Worm (Caenorhabditis elegans) whole organism, late embryonic: ENCODE measurements around the gene dnj-16.

Source experiments
- C08G9.2 ChIP-seq: sonication (generic microtip); optimal IDR thresholded peaks from 2 replicates; lab custom pipeline; 2016; ENCODE audit warnings: mild to moderate bottlenecking, missing genetic modification characterization, moderate library complexity, missing compliant biosample characterization
- C38D4.7 ChIP-seq: fragments of 200-800 bp; sonication (Bioruptor generic); optimal IDR thresholded peaks from 2 replicates; lab custom pipeline; 2018; ENCODE audit warnings: mild to moderate bottlenecking, missing genetic modification characterization, moderate library complexity, missing compliant biosample characterization
- F13H6.1 ChIP-seq: sonication (generic microtip); optimal IDR thresholded peaks from 2 replicates; lab custom pipeline; 2016; ENCODE audit warnings: missing genetic modification characterization, missing compliant biosample characterization
- T23F11.4 ChIP-seq: fragments of 200-800 bp; sonication (Bioruptor generic); optimal IDR thresholded peaks from 2 replicates; lab custom pipeline; 2018; ENCODE audit warnings: mild to moderate bottlenecking, missing genetic modification characterization, missing compliant biosample characterization
- ahr-1 ChIP-seq: sonication (generic microtip); optimal IDR thresholded peaks from 2 replicates; lab custom pipeline; 2016; ENCODE audit warnings: missing genetic modification characterization, missing compliant biosample characterization
- ama-1 ChIP-seq: fragments of 150-350 bp; optimal IDR thresholded peaks from 2 replicates; lab custom pipeline; 2014
- ceh-14 ChIP-seq: sonication (generic microtip); optimal IDR thresholded peaks from 2 replicates; lab custom pipeline; 2016; ENCODE audit warnings: missing genotype, missing genetic modification characterization, missing compliant biosample characterization
- ceh-18 ChIP-seq: sonication (generic microtip); optimal IDR thresholded peaks from 2 replicates; lab custom pipeline; 2016; ENCODE audit warnings: missing genetic modification characterization, missing compliant biosample characterization
- ceh-2 ChIP-seq: sonication (generic microtip); optimal IDR thresholded peaks from 2 replicates; lab custom pipeline; 2016; ENCODE audit warnings: missing genotype, missing genetic modification characterization, missing compliant biosample characterization
- ceh-22 ChIP-seq: sonication (generic microtip); optimal IDR thresholded peaks from 2 replicates; lab custom pipeline; 2017; ENCODE audit warnings: missing biosample characterization, missing genetic modification characterization
- ceh-24 ChIP-seq: sonication (generic microtip); optimal IDR thresholded peaks from 2 replicates; lab custom pipeline; 2016; ENCODE audit warnings: mild to moderate bottlenecking, missing genetic modification characterization, missing compliant biosample characterization
- ceh-30 ChIP-seq: fragments of 150-350 bp; optimal IDR thresholded peaks from 2 replicates; lab custom pipeline; 2014; ENCODE audit warnings: missing biosample characterization, missing genetic modification characterization
- ceh-48 ChIP-seq: sonication (generic microtip); optimal IDR thresholded peaks from 2 replicates; lab custom pipeline; 2016; ENCODE audit warnings: missing genetic modification characterization, inconsistent platforms, missing compliant biosample characterization
- ceh-6 ChIP-seq: fragments of 200-800 bp; sonication (Bioruptor generic); optimal IDR thresholded peaks from 2 replicates; lab custom pipeline; 2018; ENCODE audit warnings: mild to moderate bottlenecking, missing genetic modification characterization, missing compliant biosample characterization
- ceh-9 ChIP-seq: sonication (generic microtip); optimal IDR thresholded peaks from 2 replicates; lab custom pipeline; 2016; ENCODE audit warnings: mild to moderate bottlenecking, missing genetic modification characterization, inconsistent platforms, missing compliant biosample characterization
- che-1 ChIP-seq: sonication (generic microtip); optimal IDR thresholded peaks from 2 replicates; lab custom pipeline; 2016; ENCODE audit warnings: mild to moderate bottlenecking, missing genetic modification characterization, missing compliant biosample characterization
- dmd-4 ChIP-seq: sonication (generic microtip); optimal IDR thresholded peaks from 2 replicates; lab custom pipeline; 2016; ENCODE audit warnings: borderline replicate concordance, missing genetic modification characterization, missing compliant biosample characterization
- ets-4 ChIP-seq: sonication (generic microtip); optimal IDR thresholded peaks from 2 replicates; lab custom pipeline; 2016; ENCODE audit warnings: missing genetic modification characterization, missing compliant biosample characterization
- fkh-6 ChIP-seq: sonication (generic microtip); optimal IDR thresholded peaks from 2 replicates; lab custom pipeline; 2016; ENCODE audit warnings: missing genetic modification characterization, missing compliant biosample characterization
- hlh-13 ChIP-seq: fragments of 200-800 bp; sonication (Bioruptor generic); optimal IDR thresholded peaks from 2 replicates; lab custom pipeline; 2018; ENCODE audit warnings: mild to moderate bottlenecking, missing genetic modification characterization, missing compliant biosample characterization
- hlh-30 ChIP-seq: sonication (generic microtip); optimal IDR thresholded peaks from 2 replicates; lab custom pipeline; 2017; ENCODE audit warnings: antibody characterized with exemption, missing genetic modification characterization, missing compliant biosample characterization; ENCODE audit not compliant: insufficient read depth
- hlh-6 ChIP-seq: sonication (generic microtip); optimal IDR thresholded peaks from 2 replicates; lab custom pipeline; 2016; ENCODE audit warnings: missing genotype, missing genetic modification characterization, missing compliant biosample characterization
- madf-2 ChIP-seq: sonication (generic microtip); optimal IDR thresholded peaks from 2 replicates; lab custom pipeline; 2017; ENCODE audit warnings: missing genetic modification characterization, missing compliant biosample characterization
- nhr-11 ChIP-seq: fragments of 150-350 bp; optimal IDR thresholded peaks from 2 replicates; lab custom pipeline; 2014; ENCODE audit warnings: missing biosample characterization, missing genetic modification characterization
- nhr-232 ChIP-seq: sonication (generic microtip); optimal IDR thresholded peaks from 2 replicates; lab custom pipeline; 2016; ENCODE audit warnings: missing genetic modification characterization, missing compliant biosample characterization
- odd-2 ChIP-seq: sonication (generic microtip); optimal IDR thresholded peaks from 2 replicates; lab custom pipeline; 2017; ENCODE audit warnings: antibody characterized with exemption, mild to moderate bottlenecking, missing genetic modification characterization, missing compliant biosample characterization
- pag-3 ChIP-seq: sonication (generic microtip); optimal IDR thresholded peaks from 2 replicates; lab custom pipeline; 2016; ENCODE audit warnings: missing compliant biosample characterization, missing genetic modification characterization, borderline replicate concordance
- pat-9 ChIP-seq: fragments of 200-800 bp; sonication (Bioruptor generic); optimal IDR thresholded peaks from 2 replicates; lab custom pipeline; 2018; ENCODE audit warnings: mild to moderate bottlenecking, missing genetic modification characterization, moderate library complexity, missing compliant biosample characterization
- pax-1 ChIP-seq: fragments of 150-350 bp; optimal IDR thresholded peaks from 2 replicates; lab custom pipeline; 2014; ENCODE audit warnings: missing biosample characterization, missing genetic modification characterization
- pha-2 ChIP-seq: sonication (generic microtip); optimal IDR thresholded peaks from 2 replicates; lab custom pipeline; 2017; ENCODE audit warnings: mild to moderate bottlenecking, missing genetic modification characterization, missing compliant biosample characterization
- pha-4 ChIP-seq: fragments of 150-350 bp; optimal IDR thresholded peaks from 2 replicates; lab custom pipeline; 2018; ENCODE audit warnings: missing biosample characterization, missing genetic modification reagents, missing genetic modification characterization
- pros-1 ChIP-seq: fragments of 150-350 bp; optimal IDR thresholded peaks from 2 replicates; lab custom pipeline; 2014; ENCODE audit warnings: missing biosample characterization, missing genetic modification reagents, missing genetic modification characterization
- ref-2 ChIP-seq: sonication (generic microtip); optimal IDR thresholded peaks from 2 replicates; lab custom pipeline; 2016; ENCODE audit warnings: missing genetic modification characterization, missing compliant biosample characterization
- sdc-2 ChIP-seq: sonication (generic microtip); optimal IDR thresholded peaks from 2 replicates; lab custom pipeline; 2016; ENCODE audit warnings: missing genotype, missing genetic modification characterization, missing compliant biosample characterization
- sox-2 ChIP-seq: fragments of 200-800 bp; sonication (Bioruptor generic); IDR thresholded peaks from 2 replicates; pipeline ENCODE4 v1.3.6; 2022; ENCODE audit warnings: missing genetic modification reagents, missing genetic modification characterization, missing compliant biosample characterization
- tbx-2 ChIP-seq: sonication (generic microtip); optimal IDR thresholded peaks from 2 replicates; lab custom pipeline; 2016; ENCODE audit warnings: missing genetic modification characterization, missing compliant biosample characterization
- tbx-7 ChIP-seq: sonication (generic microtip); optimal IDR thresholded peaks from 2 replicates; lab custom pipeline; 2016; ENCODE audit warnings: missing genotype, missing genetic modification characterization, missing compliant biosample characterization
- unc-42 ChIP-seq: sonication (generic microtip); optimal IDR thresholded peaks from 2 replicates; lab custom pipeline; 2016; ENCODE audit warnings: missing genotype, missing genetic modification characterization, missing compliant biosample characterization
- unc-86 ChIP-seq: sonication (generic microtip); optimal IDR thresholded peaks from 2 replicates; lab custom pipeline; 2016; ENCODE audit warnings: missing genetic modification characterization, missing compliant biosample characterization

dnj-16 gene

DNA sequence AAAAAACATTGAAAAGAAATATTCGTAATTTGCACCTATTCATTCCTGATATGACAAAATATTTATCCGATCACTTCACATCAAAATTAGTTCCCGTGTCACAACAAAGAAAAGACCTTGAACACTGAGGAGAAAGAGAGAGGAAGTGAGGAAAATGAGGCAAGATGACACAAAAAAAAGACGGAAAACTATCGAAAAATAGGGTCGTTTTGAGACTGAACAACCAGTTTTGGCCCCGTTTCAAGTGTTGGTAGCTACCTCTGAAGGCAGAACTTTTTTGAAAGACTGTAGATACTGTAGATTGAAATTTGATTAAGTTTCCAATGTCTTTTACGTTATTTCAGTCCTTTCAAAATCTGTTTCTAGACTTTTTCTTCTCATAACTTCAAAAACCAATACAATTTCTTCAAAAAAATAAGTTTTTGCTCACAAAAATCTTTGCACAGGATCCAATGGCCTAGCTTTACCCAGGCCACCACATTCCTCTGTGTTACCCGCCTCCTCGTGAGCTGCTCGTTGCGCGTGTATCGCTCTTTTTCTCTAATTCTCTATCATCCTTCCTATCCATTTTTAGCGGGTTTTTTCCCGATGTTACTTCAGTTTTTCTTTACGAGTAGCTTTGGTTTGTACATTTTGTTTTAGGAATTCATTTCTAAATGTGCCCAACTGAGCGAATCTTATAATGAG lies 5.5 kb downstream of the dnj-16 start (continued):
- peak; percentile 41 for TF ChIP-seq F13H6.1 (tag; lab: Kevin White, UChicago)
- peak; percentile 93 for TF ChIP-seq hlh-30 (tag; lab: Kevin White, UChicago)
- no peak for TF ChIP-seq che-1 (tag; lab: Kevin White, UChicago)
- no peak for TF ChIP-seq hlh-6 (tag; lab: Kevin White, UChicago)
- TF ChIP-seq T23F11.4 (GFP tag; lab: Kevin White, UChicago) = no peak
- no peak for TF ChIP-seq C38D4.7
- peak; percentile 19 for TF ChIP-seq sdc-2 (tag; lab: Kevin White, UChicago)
- TF ChIP-seq, all 69 proteins: peak for 24

- TF ChIP-seq nhr-11 (tag; lab: Kevin White, UChicago) (no peak), fkh-6 (tag; lab: Kevin White, UChicago) (no peak), pros-1 (tag; lab: Kevin White, UChicago) (no peak), ets-4 (tag; lab: Kevin White, UChicago) (no peak), pat-9 (tag; lab: Kevin White, UChicago) (no peak), ceh-22 (no peak), ama-1 (lab: Kevin White, UChicago) (no peak), nhr-232 (no peak), ceh-30 (tag; lab: Kevin White, UChicago) (no peak)
Observed at ce11 chrIII:4196988-4197384, 6.0 kb downstream of the dnj-16 start, which contains the start of gene asd-1. TSS of gene asd-1 (plus strand) at chrIII:4197285.

DNA sequence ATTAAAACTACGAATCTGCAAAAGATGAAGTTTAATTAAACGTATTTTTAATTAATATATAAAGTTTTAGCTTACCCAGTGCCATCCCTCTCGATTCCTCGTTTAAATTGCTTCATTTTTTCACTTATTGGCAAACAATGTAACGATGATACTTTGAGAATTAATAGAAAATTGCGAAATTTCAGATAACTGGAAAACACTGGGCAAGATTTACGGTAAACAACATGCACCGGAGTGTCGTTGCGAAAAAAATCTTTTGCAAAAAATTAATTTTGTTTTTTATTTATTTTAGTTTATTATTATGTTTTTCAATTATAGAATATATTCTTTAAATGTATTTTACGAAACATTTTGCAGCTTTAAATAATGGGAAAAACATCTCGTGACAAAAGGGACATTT lies 13.1 kb downstream of the dnj-16 start, which contains the start of the genes pelo-1 and R74.7:
TSS of gene pelo-1 (minus strand) at position 151 of the 400 bp plus-strand sequence.
TSS of gene R74.7 (plus strand) at position 358 of the 400 bp plus-strand sequence.
- TF ChIP-seq pha-2 (tag; lab: Kevin White, UChicago) (no peak), ceh-6 (no peak), C08G9.2 (no peak), che-1 (tag; lab: Kevin White, UChicago) (no peak)

ce11 chrIII:4204964-4205363 lies 14.0 kb downstream of the dnj-16 start:
- TF ChIP-seq tbx-2 (tag; lab: Kevin White, UChicago) (no peak), ceh-18 (no peak), odd-2 (tag; lab: Kevin White, UChicago) (no peak), ets-4 (tag; lab: Kevin White, UChicago) (no peak), tbx-7 (tag; lab: Kevin White, UChicago) (no peak), ceh-14 (tag; lab: Kevin White, UChicago) (no peak), madf-2 (tag; lab: Kevin White, UChicago) (no peak), dmd-4 (tag; lab: Kevin White, UChicago) (no peak), pag-3 (no peak), ceh-22 (no peak), unc-86 (no peak), ahr-1 (no peak), pax-1 (tag; lab: Kevin White, UChicago) (no peak), nhr-11 (tag; lab: Kevin White, UChicago) (no peak), sox-2 (GFP tag; lab: Robert Waterston, UW) (no peak)

- TF ChIP-seq ceh-24 (tag; lab: Kevin White, UChicago) (no peak), ceh-9 (tag; lab: Kevin White, UChicago) (no peak), nhr-11 (tag; lab: Kevin White, UChicago) (no peak), fkh-6 (tag; lab: Kevin White, UChicago) (no peak), hlh-13 (no peak), nhr-232 (no peak), pha-4 (tag; lab: Kevin White, UChicago) (no peak), ceh-22 (no peak), ref-2 (tag; lab: Kevin White, UChicago) (no peak), ceh-30 (tag; lab: Kevin White, UChicago) (no peak), ceh-2 (no peak), pha-2 (tag; lab: Kevin White, UChicago) (no peak), ceh-48 (tag; lab: Kevin White, UChicago) (no peak), unc-42 (tag; lab: Kevin White, UChicago) (no peak), C38D4.7 (no peak)
Observed at ce11 chrIII:4205751-4206327, 14.9 kb downstream of the dnj-16 start, which contains the start of gene R74.8. TSS of gene R74.8 (plus strand) at chrIII:4206277.
